Fruit fly (Drosophila melanogaster): ENCODE results near the gene trn.

DNA sequence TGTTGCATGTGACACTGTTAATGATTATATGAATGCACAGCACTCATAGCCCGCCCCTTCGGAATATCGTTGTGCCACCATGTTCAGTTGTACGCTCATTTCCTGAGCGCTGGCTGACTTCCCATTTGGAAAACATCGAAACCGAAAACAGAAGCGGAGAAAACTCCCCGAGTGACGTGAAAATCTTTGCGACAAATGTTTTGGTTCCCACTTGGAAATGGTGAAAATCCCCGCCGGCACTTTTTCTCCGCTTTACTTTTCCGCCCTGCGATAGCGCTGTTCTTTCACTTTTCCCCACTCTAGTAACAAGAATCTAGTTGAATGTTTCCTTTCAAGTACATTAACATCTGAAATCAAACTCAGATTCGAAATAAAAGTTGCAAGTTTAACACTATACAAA is 30.9 kb downstream of the trn start:
- TF ChIP-seq EcR (GFP tag; optimal IDR thresholded peaks at IDR 0.05) = no peak
- no peak for TF ChIP-seq usp (GFP tag; optimal IDR thresholded peaks at IDR 0.05)
- no peak for TF ChIP-seq psq (optimal IDR thresholded peaks at IDR 0.05)
